Worm (Caenorhabditis elegans) whole organism, late embryonic: ENCODE data around the gene rps-3.

Experiments used
- C08G9.2 ChIP-seq: sonication (generic microtip); optimal IDR thresholded peaks from 2 replicates; lab custom pipeline; 2016; ENCODE audit warnings: mild to moderate bottlenecking, missing genetic modification characterization, moderate library complexity, missing compliant biosample characterization
- C38D4.7 ChIP-seq: fragments of 200-800 bp; sonication (Bioruptor generic); optimal IDR thresholded peaks from 2 replicates; lab custom pipeline; 2018; ENCODE audit warnings: mild to moderate bottlenecking, missing genetic modification characterization, moderate library complexity, missing compliant biosample characterization
- F13H6.1 ChIP-seq: sonication (generic microtip); optimal IDR thresholded peaks from 2 replicates; lab custom pipeline; 2016; ENCODE audit warnings: missing genetic modification characterization, missing compliant biosample characterization
- ahr-1 ChIP-seq: sonication (generic microtip); optimal IDR thresholded peaks from 2 replicates; lab custom pipeline; 2016; ENCODE audit warnings: missing genetic modification characterization, missing compliant biosample characterization
- ama-1 ChIP-seq: fragments of 150-350 bp; optimal IDR thresholded peaks from 2 replicates; lab custom pipeline; 2014
- ceh-18 ChIP-seq: sonication (generic microtip); optimal IDR thresholded peaks from 2 replicates; lab custom pipeline; 2016; ENCODE audit warnings: missing genetic modification characterization, missing compliant biosample characterization
- ceh-22 ChIP-seq: sonication (generic microtip); optimal IDR thresholded peaks from 2 replicates; lab custom pipeline; 2017; ENCODE audit warnings: missing biosample characterization, missing genetic modification characterization
- ceh-24 ChIP-seq: sonication (generic microtip); optimal IDR thresholded peaks from 2 replicates; lab custom pipeline; 2016; ENCODE audit warnings: mild to moderate bottlenecking, missing genetic modification characterization, missing compliant biosample characterization
- ceh-30 ChIP-seq: fragments of 150-350 bp; optimal IDR thresholded peaks from 2 replicates; lab custom pipeline; 2014; ENCODE audit warnings: missing biosample characterization, missing genetic modification characterization
- elt-2 ChIP-seq: sonication (generic microtip); optimal IDR thresholded peaks from 2 replicates; lab custom pipeline; 2016; ENCODE audit warnings: missing genetic modification reagents, missing genetic modification characterization, missing compliant biosample characterization
- elt-4 ChIP-seq: sonication (generic microtip); optimal IDR thresholded peaks from 2 replicates; lab custom pipeline; 2016; ENCODE audit warnings: missing genetic modification characterization, missing compliant biosample characterization
- ets-4 ChIP-seq: sonication (generic microtip); optimal IDR thresholded peaks from 2 replicates; lab custom pipeline; 2016; ENCODE audit warnings: missing genetic modification characterization, missing compliant biosample characterization
- eyg-1 ChIP-seq: sonication (generic microtip); optimal IDR thresholded peaks from 2 replicates; lab custom pipeline; 2016; ENCODE audit warnings: missing genotype, missing genetic modification characterization, missing compliant biosample characterization
- fkh-10 ChIP-seq: fragments of 150-350 bp; optimal IDR thresholded peaks from 2 replicates; lab custom pipeline; 2014; ENCODE audit warnings: missing biosample characterization, missing genetic modification reagents, missing genetic modification characterization
- hlh-15 ChIP-seq: sonication (generic microtip); optimal IDR thresholded peaks from 2 replicates; lab custom pipeline; 2016; ENCODE audit warnings: missing genetic modification characterization, missing compliant biosample characterization
- hlh-8 ChIP-seq: sonication (generic microtip); optimal IDR thresholded peaks from 2 replicates; lab custom pipeline; 2016; ENCODE audit warnings: missing genotype, missing genetic modification characterization, missing compliant biosample characterization
- lim-6 ChIP-seq: sonication (generic microtip); optimal IDR thresholded peaks from 2 replicates; lab custom pipeline; 2016; ENCODE audit warnings: missing genetic modification characterization, missing compliant biosample characterization
- madf-2 ChIP-seq: sonication (generic microtip); optimal IDR thresholded peaks from 2 replicates; lab custom pipeline; 2017; ENCODE audit warnings: missing genetic modification characterization, missing compliant biosample characterization
- mec-3 ChIP-seq: sonication (generic microtip); optimal IDR thresholded peaks from 2 replicates; lab custom pipeline; 2016; ENCODE audit warnings: borderline replicate concordance, missing genetic modification characterization, missing compliant biosample characterization
- nhr-11 ChIP-seq: fragments of 150-350 bp; optimal IDR thresholded peaks from 2 replicates; lab custom pipeline; 2014; ENCODE audit warnings: missing biosample characterization, missing genetic modification characterization
- nhr-232 ChIP-seq: sonication (generic microtip); optimal IDR thresholded peaks from 2 replicates; lab custom pipeline; 2016; ENCODE audit warnings: missing genetic modification characterization, missing compliant biosample characterization
- npax-4 ChIP-seq: sonication (generic microtip); optimal IDR thresholded peaks from 2 replicates; lab custom pipeline; 2016; ENCODE audit warnings: missing genetic modification characterization, missing compliant biosample characterization
- odd-2 ChIP-seq: sonication (generic microtip); optimal IDR thresholded peaks from 2 replicates; lab custom pipeline; 2017; ENCODE audit warnings: antibody characterized with exemption, mild to moderate bottlenecking, missing genetic modification characterization, missing compliant biosample characterization
- pag-3 ChIP-seq: sonication (generic microtip); optimal IDR thresholded peaks from 2 replicates; lab custom pipeline; 2016; ENCODE audit warnings: missing compliant biosample characterization, missing genetic modification characterization, borderline replicate concordance
- pat-9 ChIP-seq: fragments of 200-800 bp; sonication (Bioruptor generic); optimal IDR thresholded peaks from 2 replicates; lab custom pipeline; 2018; ENCODE audit warnings: mild to moderate bottlenecking, missing genetic modification characterization, moderate library complexity, missing compliant biosample characterization
- pha-4 ChIP-seq: fragments of 150-350 bp; optimal IDR thresholded peaks from 2 replicates; lab custom pipeline; 2018; ENCODE audit warnings: missing biosample characterization, missing genetic modification reagents, missing genetic modification characterization
- pqm-1 ChIP-seq: sonication (generic microtip); optimal IDR thresholded peaks from 2 replicates; lab custom pipeline; 2016; ENCODE audit warnings: missing genetic modification characterization, missing compliant biosample characterization
- pros-1 ChIP-seq: fragments of 150-350 bp; optimal IDR thresholded peaks from 2 replicates; lab custom pipeline; 2014; ENCODE audit warnings: missing biosample characterization, missing genetic modification reagents, missing genetic modification characterization
- rnt-1 ChIP-seq: sonication (generic microtip); optimal IDR thresholded peaks from 2 replicates; lab custom pipeline; 2016; ENCODE audit warnings: missing genetic modification characterization, missing compliant biosample characterization
- sox-2 ChIP-seq: fragments of 200-800 bp; sonication (Bioruptor generic); IDR thresholded peaks from 2 replicates; pipeline ENCODE4 v1.3.6; 2022; ENCODE audit warnings: missing genetic modification reagents, missing genetic modification characterization, missing compliant biosample characterization
- syd-9 ChIP-seq: sonication (generic microtip); optimal IDR thresholded peaks from 2 replicates; lab custom pipeline; 2016; ENCODE audit warnings: mild to moderate bottlenecking, missing genetic modification characterization, moderate library complexity, missing compliant biosample characterization
- unc-3 ChIP-seq, 2 experiments: fragments of 200-800 bp in 1 of 2; sonication (Bioruptor generic) in 1 of 2; sonication (generic microtip) in 1 of 2; conservative IDR thresholded peaks in 1 of 2; optimal IDR thresholded peaks in 1 of 2; 2 replicates each; pipeline versions ENCODE4 v1.3.6 to Lab custom; 2016 to 2022; ENCODE audit warnings: missing compliant biosample characterization in 2 of 2, missing genetic modification characterization in 2 of 2, missing genetic modification reagents in 1 of 2
- unc-42 ChIP-seq: sonication (generic microtip); optimal IDR thresholded peaks from 2 replicates; lab custom pipeline; 2016; ENCODE audit warnings: missing genotype, missing genetic modification characterization, missing compliant biosample characterization
- unc-55 ChIP-seq: sonication (generic microtip); optimal IDR thresholded peaks from 2 replicates; lab custom pipeline; 2017; ENCODE audit warnings: missing biosample characterization, missing genetic modification reagents, missing genetic modification characterization
- ztf-16 ChIP-seq: sonication (generic microtip); optimal IDR thresholded peaks from 2 replicates; lab custom pipeline; 2017; ENCODE audit warnings: missing genetic modification characterization, missing compliant biosample characterization

rps-3 gene

DNA sequence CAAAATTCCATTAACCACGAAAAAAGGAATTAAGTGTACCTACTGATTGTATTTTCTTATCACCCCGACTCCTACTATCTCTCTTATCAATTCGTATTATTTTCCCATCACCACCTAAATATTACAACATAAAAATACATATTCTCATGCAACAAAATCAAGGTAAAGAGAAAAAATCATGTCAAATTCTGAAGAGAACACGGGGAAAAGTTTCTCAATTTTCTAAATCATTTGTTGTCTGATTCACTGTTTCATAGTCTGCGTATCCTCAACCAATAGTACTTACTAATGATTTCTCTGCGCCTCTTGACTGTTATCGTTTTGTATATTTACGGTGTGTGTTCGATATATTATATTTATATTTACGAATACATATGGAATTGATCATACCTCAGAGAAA, 25.3 kb downstream of the rps-3 start:
- TF ChIP-seq ceh-22: no peak
- peak; percentile 85 for TF ChIP-seq elt-2 (tag; lab: Kevin White, UChicago)
- TF ChIP-seq, all 69 proteins: peak for 1

DNA sequence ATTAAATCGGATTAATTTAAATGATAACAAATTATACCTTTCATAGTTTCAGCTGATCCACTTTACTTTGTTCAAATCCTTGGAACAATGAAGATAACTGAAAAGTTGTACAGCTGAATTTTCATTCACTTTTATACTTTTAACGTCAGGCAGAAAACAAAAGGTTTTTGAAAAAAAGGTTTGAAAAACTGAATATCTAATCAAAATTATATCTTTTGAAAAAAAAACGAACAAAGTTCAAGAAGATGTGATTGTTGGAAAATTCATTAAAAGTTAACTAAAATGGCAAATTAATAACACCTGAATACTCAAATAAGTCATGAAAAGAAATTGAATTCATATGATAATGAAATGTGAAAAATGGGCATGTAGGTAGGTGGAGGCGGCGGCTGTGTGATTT, 30.0 kb downstream of the rps-3 start, which contains the start of gene T12A2.21:
Gene T12A2.21, minus strand, starts transcription at position 101 of the 400 bp plus-strand sequence.
- no peak for TF ChIP-seq C08G9.2 (tag; lab: Kevin White, UChicago)
- no peak for TF ChIP-seq hlh-15 (tag; lab: Kevin White, UChicago)
- TF ChIP-seq mec-3 (tag; lab: Kevin White, UChicago): no peak
- TF ChIP-seq eyg-1 (tag; lab: Kevin White, UChicago): no peak
- TF ChIP-seq unc-55 (GFP tag; lab: Kevin White, UChicago): no peak
- no peak for TF ChIP-seq rnt-1 (tag; lab: Kevin White, UChicago)
- no peak for TF ChIP-seq lim-6 (tag; lab: Kevin White, UChicago)
- TF ChIP-seq nhr-232: no peak
- no peak for TF ChIP-seq pqm-1 (tag; lab: Kevin White, UChicago)
- no peak for TF ChIP-seq pros-1 (tag; lab: Kevin White, UChicago)
- TF ChIP-seq nhr-11: no peak
- no peak for TF ChIP-seq unc-42 (tag; lab: Kevin White, UChicago)
- no peak for TF ChIP-seq ztf-16 (tag; lab: Kevin White, UChicago)
- no peak for TF ChIP-seq ceh-18
- TF ChIP-seq elt-4 (tag; lab: Kevin White, UChicago): no peak
- TF ChIP-seq ahr-1 (tag; lab: Kevin White, UChicago): no peak
- no peak for TF ChIP-seq pag-3

DNA sequence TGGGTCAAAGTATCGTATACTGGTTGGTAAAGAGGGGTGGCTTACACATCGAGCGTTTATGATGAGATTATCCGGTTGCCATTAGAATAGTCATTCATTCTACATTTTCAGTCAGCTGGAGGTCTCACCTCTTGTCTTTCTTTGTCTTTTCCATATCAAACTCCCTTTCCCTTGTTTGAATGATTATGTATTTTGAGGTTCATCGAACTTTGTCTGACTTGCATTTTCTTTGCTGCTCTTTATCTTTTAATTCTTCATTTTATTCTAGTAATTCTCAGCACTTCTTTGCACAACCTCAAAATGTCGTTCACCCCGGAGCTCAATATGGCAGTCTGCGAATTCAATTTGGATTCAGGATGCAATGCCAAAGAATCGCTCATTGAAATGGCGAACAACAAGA, 33.9 kb downstream of the rps-3 start, which contains the start of gene T12A2.3:
Gene T12A2.3, plus strand, starts transcription at position 301 of the 400 bp plus-strand sequence.
- TF ChIP-seq hlh-15 (tag; lab: Kevin White, UChicago): no peak
- no peak for TF ChIP-seq ceh-24
- TF ChIP-seq rnt-1 (tag; lab: Kevin White, UChicago): no peak
- TF ChIP-seq madf-2 (tag; lab: Kevin White, UChicago): no peak
- TF ChIP-seq pha-4 (tag; lab: Kevin White, UChicago): no peak
- no peak for TF ChIP-seq hlh-8 (tag; lab: Kevin White, UChicago)
- no peak for TF ChIP-seq ztf-16 (tag; lab: Kevin White, UChicago)
- TF ChIP-seq fkh-10 (GFP tag; lab: Kevin White, UChicago): no peak
- no peak for TF ChIP-seq eyg-1 (tag; lab: Kevin White, UChicago)
- no peak for TF ChIP-seq elt-2 (tag; lab: Kevin White, UChicago)
- TF ChIP-seq F13H6.1 (tag; lab: Kevin White, UChicago): no peak
- no peak for TF ChIP-seq odd-2 (tag; lab: Kevin White, UChicago)
- TF ChIP-seq, all 69 proteins: peak for 0

DNA sequence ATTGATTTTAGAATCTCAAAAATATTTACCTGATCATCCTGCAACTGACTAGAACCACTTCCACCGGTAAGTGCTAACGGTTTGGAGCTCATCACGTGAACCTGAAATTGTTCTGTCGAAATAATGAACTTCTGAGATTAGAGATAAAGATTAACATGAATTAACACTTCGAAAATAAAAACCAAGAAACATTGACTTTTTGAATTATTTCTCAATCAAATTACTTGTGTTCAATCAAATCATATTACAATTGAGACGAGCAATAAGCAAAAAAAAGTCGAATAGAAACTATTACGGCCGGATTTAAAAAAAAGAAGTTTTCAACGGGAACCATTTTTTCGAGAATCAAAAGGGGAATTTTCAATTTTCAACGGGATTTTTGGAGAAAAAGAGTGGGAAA, 39.1 kb downstream of the rps-3 start, which contains the start of gene bcas-2:
Gene bcas-2, minus strand, starts transcription at position 101 of the 400 bp plus-strand sequence.
- TF ChIP-seq C08G9.2 (tag; lab: Kevin White, UChicago) (no peak), odd-2 (tag; lab: Kevin White, UChicago) (no peak), npax-4 (tag; lab: Kevin White, UChicago) (no peak), sox-2 (no peak), pat-9 (tag; lab: Kevin White, UChicago) (no peak), syd-9 (no peak), hlh-8 (tag; lab: Kevin White, UChicago) (no peak), ets-4 (tag; lab: Kevin White, UChicago) (no peak), ceh-30 (no peak), lim-6 (tag; lab: Kevin White, UChicago) (no peak), C38D4.7 (GFP tag; lab: Kevin White, UChicago) (no peak)

DNA sequence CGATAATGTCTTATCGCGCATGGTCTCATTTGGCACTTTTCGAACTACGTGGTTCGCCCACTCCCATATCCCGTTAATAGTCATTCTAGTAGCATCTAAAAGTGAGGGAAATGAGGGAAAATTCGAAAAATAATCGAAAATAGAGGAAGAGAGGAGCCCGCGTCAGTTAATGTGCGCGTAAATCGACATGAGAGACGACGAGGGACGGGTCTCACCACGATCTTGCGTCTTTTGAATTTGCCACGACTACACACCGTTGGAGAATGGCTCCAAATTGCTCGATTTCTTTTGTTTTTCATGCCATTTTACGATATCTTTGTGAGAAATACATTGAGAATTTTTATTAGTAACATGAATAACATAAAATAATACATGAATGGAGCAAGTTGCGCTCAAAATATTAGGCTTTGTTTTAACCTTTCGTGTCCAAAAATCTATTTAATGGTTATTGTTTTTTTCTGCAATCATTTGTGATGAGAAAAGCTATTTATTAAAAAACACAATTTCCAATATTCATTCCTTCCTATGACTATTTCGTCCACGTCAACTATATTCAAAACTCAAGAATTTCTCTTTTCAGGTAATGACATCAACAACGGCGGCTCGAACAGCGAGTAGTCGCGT, 41.6 kb downstream of the rps-3 start, which contains the start of the genes gen-1 and stt-3:
Gene gen-1, minus strand, starts transcription at position 95 of the 624 bp plus-strand sequence.
Gene stt-3, plus strand, starts transcription at position 574 of the 624 bp plus-strand sequence.
- no peak for TF ChIP-seq syd-9
- TF ChIP-seq unc-3 (GFP tag; conservative IDR thresholded peaks at IDR 0.05; lab: Robert Waterston, UW): no peak
- no peak for TF ChIP-seq unc-3 (tag; optimal IDR thresholded peaks at IDR 0.05; lab: Kevin White, UChicago)
- no peak for TF ChIP-seq ama-1
